Worm (Caenorhabditis elegans) whole organism, L4 larva: ENCODE measurements around the gene atl-1.

Experiments
- ama-1 ChIP-seq: fragments of 150-350 bp; optimal IDR thresholded peaks from 2 replicates; lab custom pipeline; 2014; ENCODE audit warnings: inconsistent platforms, mixed read lengths
- hif-1 ChIP-seq, 2 experiments: sonication (generic microtip); optimal IDR thresholded peaks; 2 replicates each; lab custom pipeline; 2016 to 2017; ENCODE audit warnings: missing compliant biosample characterization in 2 of 2, missing genetic modification characterization in 2 of 2, missing genetic modification reagents in 2 of 2, missing genotype in 2 of 2, mild to moderate bottlenecking in 1 of 2
- lin-38 ChIP-seq: fragments of 200-800 bp; sonication (Bioruptor generic); IDR thresholded peaks from 2 replicates; pipeline ENCODE4 v1.3.6; 2022; ENCODE audit warnings: missing genetic modification reagents, missing genetic modification characterization, missing compliant biosample characterization
- nhr-11 ChIP-seq: fragments of 150-350 bp; optimal IDR thresholded peaks from 2 replicates; lab custom pipeline; 2014; ENCODE audit warnings: missing biosample characterization, missing genetic modification characterization
- nhr-28 ChIP-seq: fragments of 150-350 bp; optimal IDR thresholded peaks from 2 replicates; lab custom pipeline; 2014; ENCODE audit warnings: missing biosample characterization, missing genetic modification characterization
- nhr-76 ChIP-seq: fragments of 150-350 bp; optimal IDR thresholded peaks from 2 replicates; lab custom pipeline; 2014; ENCODE audit warnings: missing biosample characterization, missing genetic modification characterization
- pha-4 ChIP-seq, 2 experiments: fragments of 150-350 bp in 1 of 2; fragments of 200-800 bp in 1 of 2; sonication (Bioruptor generic) in 1 of 2; IDR thresholded peaks in 1 of 2; optimal IDR thresholded peaks in 1 of 2; 2 replicates each; pipeline versions ENCODE4 v1.3.6 to Lab custom; 2014 to 2022; ENCODE audit warnings: missing genetic modification characterization in 2 of 2, missing genetic modification reagents in 2 of 2, missing biosample characterization in 1 of 2, missing compliant biosample characterization in 1 of 2
- unc-39 ChIP-seq: sonication (generic microtip); optimal IDR thresholded peaks from 2 replicates; lab custom pipeline; 2017; ENCODE audit warnings: missing biosample characterization, missing genetic modification characterization
- unc-62 ChIP-seq, 3 experiments: fragments of 150-350 bp in 1 of 3; sonication (generic microtip); optimal IDR thresholded peaks in 2 of 3; peaks in 1 of 3; 1 replicate in 1 of 3; 2 replicates in 2 of 3; lab custom pipeline; 2014 to 2017; ENCODE audit warnings: missing biosample characterization in 3 of 3, missing genetic modification characterization in 3 of 3, missing genetic modification reagents in 3 of 3, missing genotype in 1 of 3
- ztf-11 ChIP-seq: fragments of 150-350 bp; optimal IDR thresholded peaks from 2 replicates; lab custom pipeline; 2014; ENCODE audit warnings: missing biosample characterization, missing genetic modification characterization

DNA sequence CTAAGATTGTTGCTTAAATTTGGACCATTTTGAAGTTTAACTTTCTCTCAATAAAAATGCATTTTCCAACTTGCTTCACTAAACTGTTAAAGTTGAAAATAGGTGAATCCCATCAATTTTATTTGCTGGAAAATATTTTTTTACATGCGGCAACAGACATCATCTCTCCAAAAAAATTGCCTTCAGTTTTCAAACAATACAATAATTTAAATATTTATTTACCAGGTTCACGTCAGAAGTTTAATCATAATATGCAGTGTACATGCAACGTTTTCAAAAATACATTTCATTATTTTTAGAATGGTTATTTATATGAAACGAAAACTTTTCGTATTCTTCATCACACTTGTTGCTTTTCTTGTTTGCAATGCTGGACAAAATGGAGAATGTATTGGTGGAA, 14.5 kb downstream of the atl-1 start, which contains the start of gene T06E4.5:
- TF ChIP-seq nhr-11 = no peak
- TF ChIP-seq ama-1 = no peak
- no peak for TF ChIP-seq unc-39 (tag; lab: Kevin White, UChicago)
- TF ChIP-seq lin-38 (GFP tag; lab: Robert Waterston, UW) = no peak
- no peak for TF ChIP-seq hif-1 (tag; optimal IDR thresholded peaks at IDR 0.05; lab: Kevin White, UChicago)
- TF ChIP-seq nhr-76 = no peak
- TF ChIP-seq ztf-11 (tag; lab: Kevin White, UChicago) = no peak
- no peak for TF ChIP-seq unc-62 (GFP tag; optimal IDR thresholded peaks at IDR 0.05 in 1 of 2; lab: Kevin White, UChicago)
- no peak for TF ChIP-seq unc-62 (tag; optimal IDR thresholded peaks at IDR 0.05; lab: Kevin White, UChicago)
- no peak for TF ChIP-seq pha-4 (GFP tag; IDR thresholded peaks at IDR 0.05; lab: Robert Waterston, UW)
- no peak for TF ChIP-seq pha-4 (tag; optimal IDR thresholded peaks at IDR 0.05; lab: Kevin White, UChicago)
- TF ChIP-seq nhr-28 (tag; lab: Kevin White, UChicago) = no peak
